Fruit fly (Drosophila melanogaster): ENCODE data around the gene Uch-L5.

Gene Uch-L5

DNA sequence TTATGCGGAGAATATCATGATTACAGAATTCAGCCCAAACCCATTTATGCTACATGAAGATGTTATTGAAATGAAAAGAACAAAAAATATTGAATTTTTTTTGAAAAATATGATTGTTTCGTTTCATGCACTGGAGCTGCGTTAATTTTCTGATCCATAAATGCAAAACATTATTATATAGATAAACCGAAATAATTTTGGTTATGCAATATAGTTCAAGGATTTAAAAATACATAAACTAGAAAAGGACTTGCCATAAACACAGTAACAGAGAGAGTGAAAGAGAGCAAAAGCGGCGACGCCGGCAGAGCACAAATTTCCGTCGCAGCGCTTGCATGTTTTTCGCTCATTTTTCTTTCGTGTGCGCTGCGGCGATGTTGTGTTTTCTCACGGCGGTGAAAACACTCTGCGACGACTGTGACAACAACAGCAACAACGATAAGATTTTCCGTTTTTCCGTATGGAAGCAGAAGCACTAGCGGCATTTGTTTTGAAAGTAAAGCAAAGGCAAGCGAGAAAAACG lies 14.5 kb downstream of the Uch-L5 start (continued):
- peak; percentile 9 for TF ChIP-seq wek (GFP tag; optimal IDR thresholded peaks at IDR 0.05)
- peak; percentile 40 for TF ChIP-seq pb (GFP tag; optimal IDR thresholded peaks at IDR 0.05)
- no peak for TF ChIP-seq cg (GFP tag; optimal IDR thresholded peaks at IDR 0.05)
- TF ChIP-seq CG17912 (GFP tag; optimal IDR thresholded peaks at IDR 0.05): no peak
- TF ChIP-seq Doc2 (GFP tag; IDR thresholded peaks at IDR 0.05): no peak
- peak; percentile 68 for TF ChIP-seq CG8359 (GFP tag; optimal IDR thresholded peaks at IDR 0.05; ENCODE audit: borderline replicate concordance)
- peak; percentile 100 for TF ChIP-seq CG4820 (GFP tag; optimal IDR thresholded peaks at IDR 0.05)
- TF ChIP-seq CG3726 (GFP tag; IDR thresholded peaks at IDR 0.05): no peak
- no peak for TF ChIP-seq CG15073 (GFP tag; optimal IDR thresholded peaks at IDR 0.05)
- peak; percentile 84 for TF ChIP-seq az2 (GFP tag; optimal IDR thresholded peaks at IDR 0.05)
- TF ChIP-seq CG31224 (GFP tag; IDR thresholded peaks at IDR 0.05): 0 out of 2 replicates have a peak, but pooled peaks have one; percentile 35
- no peak for TF ChIP-seq klu (GFP tag; IDR thresholded peaks at IDR 0.05)
- TF ChIP-seq otp (GFP tag; IDR thresholded peaks at IDR 0.05): peak; percentile 66; the same call in 2 of the 3 replicates
- TF ChIP-seq ase (GFP tag; IDR thresholded peaks at IDR 0.05): no peak
- peak; percentile 83 for TF ChIP-seq Adf1 (GFP tag; IDR thresholded peaks at IDR 0.05)
- TF ChIP-seq CG5953 (GFP tag; IDR thresholded peaks at IDR 0.05): peak; percentile 51; the same call in 1 of the 2 replicates
- TF ChIP-seq sens-2 (GFP tag; IDR thresholded peaks at IDR 0.05): peak; percentile 58; the same call in 1 of the 2 replicates
- no peak for TF ChIP-seq hbn (GFP tag; IDR thresholded peaks at IDR 0.05; ENCODE audit: partially characterized antibody)
- peak in 1 of 2 experiments; percentile 63 for TF ChIP-seq insv (GFP tag; optimal IDR thresholded peaks at IDR 0.05)
- peak; percentile 69 for TF ChIP-seq onecut (GFP tag; IDR thresholded peaks at IDR 0.05)
- peak; percentile 63 for TF ChIP-seq CG13624 (GFP tag; optimal IDR thresholded peaks at IDR 0.05)
- peak; percentile 73 to 77 for TF ChIP-seq dpn (GFP tag; optimal IDR thresholded peaks at IDR 0.05)
- no peak for TF ChIP-seq GATAe (GFP tag; conservative IDR thresholded peaks at IDR 0.05)
- TF ChIP-seq NfI (GFP tag; optimal IDR thresholded peaks at IDR 0.05): peak; percentile 81
- peak; percentile 32 for TF ChIP-seq abd-A (tag; optimal IDR thresholded peaks at IDR 0.05)
- TF ChIP-seq Ada2b (GFP tag; IDR thresholded peaks at IDR 0.05): peak; percentile 64
- peak; percentile 49 for TF ChIP-seq CG33213 (GFP tag; optimal IDR thresholded peaks at IDR 0.05)
- peak; percentile 89 for TF ChIP-seq CG3281 (GFP tag; optimal IDR thresholded peaks at IDR 0.05)
- TF ChIP-seq pros (GFP tag; optimal IDR thresholded peaks at IDR 0.05): peak; percentile 75
- TF ChIP-seq CG12769 (tag; optimal IDR thresholded peaks at IDR 0.05): peak; percentile 52
- peak; percentile 47 for TF ChIP-seq CG14965 (GFP tag; optimal IDR thresholded peaks at IDR 0.05; ENCODE audit: borderline replicate concordance)
- no peak; the same call in 2 of the 3 replicates for TF ChIP-seq sr (GFP tag; IDR thresholded peaks at IDR 0.05)
- TF ChIP-seq bbx (GFP tag; IDR thresholded peaks at IDR 0.05; ENCODE audit: partially characterized antibody): peak; percentile 72
- TF ChIP-seq D19B (GFP tag; optimal IDR thresholded peaks at IDR 0.05): peak; percentile 72
- TF ChIP-seq Dfd (GFP tag; optimal IDR thresholded peaks at IDR 0.05): no peak
- no peak for TF ChIP-seq Neu2 (GFP tag; optimal IDR thresholded peaks at IDR 0.05; ENCODE audit: borderline replicate concordance)
- peak; percentile 90 for TF ChIP-seq Jarid2 (GFP tag; optimal IDR thresholded peaks at IDR 0.05)
- TF ChIP-seq wor (GFP tag; IDR thresholded peaks at IDR 0.05): peak; percentile 65
- TF ChIP-seq NC2β (GFP tag; optimal IDR thresholded peaks at IDR 0.05): peak; percentile 67
- no peak for TF ChIP-seq tna (GFP tag; IDR thresholded peaks at IDR 0.05; ENCODE audit: partially characterized antibody)
- TF ChIP-seq pnt (GFP tag; optimal IDR thresholded peaks at IDR 0.05): peak; percentile 64
- TF ChIP-seq hkb (optimal IDR thresholded peaks at IDR 0.05): no peak
- peak; percentile 86 for TF ChIP-seq hkb (GFP tag; IDR thresholded peaks at IDR 0.05)
- TF ChIP-seq ash1 (GFP tag; optimal IDR thresholded peaks at IDR 0.05): peak; percentile 20
- TF ChIP-seq Atf6 (GFP tag; IDR thresholded peaks at IDR 0.05): peak; percentile 73; the same call in 1 of the 2 replicates
- peak; percentile 89 for TF ChIP-seq CG15601 (tag; optimal IDR thresholded peaks at IDR 0.05)
- TF ChIP-seq Bteb2 (GFP tag; optimal IDR thresholded peaks at IDR 0.05): peak; percentile 76
- peak; percentile 48 for TF ChIP-seq Antp (GFP tag; optimal IDR thresholded peaks at IDR 0.05)
- TF ChIP-seq pzg (GFP tag; optimal IDR thresholded peaks at IDR 0.05): no peak
- TF ChIP-seq oc (tag; optimal IDR thresholded peaks at IDR 0.05): peak; percentile 79
